Fruit fly (Drosophila melanogaster): ENCODE results near the gene CG31883.
A peak's percentile ranks its signal among the peaks of the same experiment; 100 is the strongest.

CG31883 gene

dm6 chr2L:9539988-9540573 is 11.8 kb downstream of the CG31883 start, which contains the start of gene CG17855:
Gene CG17855, plus strand, starts transcription at chr2L:9540523.
- no peak for TF ChIP-seq Dfd (GFP tag; optimal IDR thresholded peaks at IDR 0.05)
- peak; percentile 36 for TF ChIP-seq fru (GFP tag; optimal IDR thresholded peaks at IDR 0.05)

dm6 chr2L:9542578-9542977 is 14.3 kb downstream of the CG31883 start, which contains the start of gene Cpr30B:
Gene Cpr30B, plus strand, starts transcription at chr2L:9542878.
- TF ChIP-seq Jra (GFP tag; optimal IDR thresholded peaks at IDR 0.05): no peak
- no peak for TF ChIP-seq OdsH (GFP tag; optimal IDR thresholded peaks at IDR 0.05)
- no peak for TF ChIP-seq GATAd (GFP tag; optimal IDR thresholded peaks at IDR 0.05)
- no peak for TF ChIP-seq ey (GFP tag; optimal IDR thresholded peaks at IDR 0.05)
- TF ChIP-seq sage (GFP tag; optimal IDR thresholded peaks at IDR 0.05): no peak
- no peak for TF ChIP-seq pan (optimal IDR thresholded peaks at IDR 0.05)
- TF ChIP-seq CrebA (GFP tag; optimal IDR thresholded peaks at IDR 0.05; ENCODE audit: borderline replicate concordance): no peak
- no peak for TF ChIP-seq jim (GFP tag; optimal IDR thresholded peaks at IDR 0.05)
- no peak for TF ChIP-seq Hr83 (GFP tag; optimal IDR thresholded peaks at IDR 0.05; ENCODE audit: poor library complexity, severe bottlenecking)
- no peak for TF ChIP-seq br (GFP tag; optimal IDR thresholded peaks at IDR 0.05)
- no peak for TF ChIP-seq sv (GFP tag; optimal IDR thresholded peaks at IDR 0.05)
- TF ChIP-seq dsf (GFP tag; optimal IDR thresholded peaks at IDR 0.05; ENCODE audit: borderline replicate concordance): no peak
- no peak for TF ChIP-seq dmrt93B (GFP tag; optimal IDR thresholded peaks at IDR 0.05)
- no peak for TF ChIP-seq usp (GFP tag; optimal IDR thresholded peaks at IDR 0.05)

- TF ChIP-seq OdsH (GFP tag; optimal IDR thresholded peaks at IDR 0.05): no peak
- no peak for TF ChIP-seq fru (GFP tag; optimal IDR thresholded peaks at IDR 0.05)
- TF ChIP-seq Abd-B (GFP tag; optimal IDR thresholded peaks at IDR 0.05): no peak
- TF ChIP-seq psq (GFP tag; optimal IDR thresholded peaks at IDR 0.05): no peak
- no peak for TF ChIP-seq Dfd (GFP tag; optimal IDR thresholded peaks at IDR 0.05)
- no peak for TF ChIP-seq brk (GFP tag; optimal IDR thresholded peaks at IDR 0.05)
- no peak for TF ChIP-seq Myc (optimal IDR thresholded peaks at IDR 0.05)
- TF ChIP-seq sage (GFP tag; optimal IDR thresholded peaks at IDR 0.05): no peak
- TF ChIP-seq woc (GFP tag; optimal IDR thresholded peaks at IDR 0.05): no peak
- no peak for TF ChIP-seq lola (GFP tag; optimal IDR thresholded peaks at IDR 0.05)
- no peak for TF ChIP-seq HLH106 (tag; optimal IDR thresholded peaks at IDR 0.05)
- no peak for TF ChIP-seq tai (GFP tag; optimal IDR thresholded peaks at IDR 0.05)
- no peak for TF ChIP-seq Mio (GFP tag; optimal IDR thresholded peaks at IDR 0.05)
- TF ChIP-seq Rel (GFP tag; optimal IDR thresholded peaks at IDR 0.05): no peak
- no peak for TF ChIP-seq Rel (tag; optimal IDR thresholded peaks at IDR 0.05)
- TF ChIP-seq CG32264 (GFP tag; optimal IDR thresholded peaks at IDR 0.05): no peak
- no peak for TF ChIP-seq Hr83 (GFP tag; optimal IDR thresholded peaks at IDR 0.05; ENCODE audit: poor library complexity, severe bottlenecking)
- no peak for TF ChIP-seq ey (GFP tag; optimal IDR thresholded peaks at IDR 0.05)
- TF ChIP-seq Hr78 (GFP tag; optimal IDR thresholded peaks at IDR 0.05): no peak
- no peak for TF ChIP-seq CG9705 (GFP tag; optimal IDR thresholded peaks at IDR 0.05)
Observed at dm6 chr2L:9543871-9544270, 15.6 kb downstream of the CG31883 start, which contains the start of gene CG13113. Gene CG13113, plus strand, starts transcription at chr2L:9544171.

- TF ChIP-seq woc (GFP tag; optimal IDR thresholded peaks at IDR 0.05) (no peak), h (GFP tag; optimal IDR thresholded peaks at IDR 0.05) (no peak), Sp1 (GFP tag; optimal IDR thresholded peaks at IDR 0.05) (no peak), Dfd (GFP tag; optimal IDR thresholded peaks at IDR 0.05) (no peak), CG9705 (GFP tag; optimal IDR thresholded peaks at IDR 0.05) (no peak), sv (GFP tag; optimal IDR thresholded peaks at IDR 0.05) (no peak)
Observed at dm6 chr2L:9545511-9545910, 17.2 kb downstream of the CG31883 start, which contains the start of gene CG13114. Gene CG13114, plus strand, starts transcription at chr2L:9545811.

- no peak for TF ChIP-seq HLH106 (tag; optimal IDR thresholded peaks at IDR 0.05)
- TF ChIP-seq br (GFP tag; optimal IDR thresholded peaks at IDR 0.05): no peak
- TF ChIP-seq OdsH (GFP tag; optimal IDR thresholded peaks at IDR 0.05): no peak
- TF ChIP-seq Hr83 (GFP tag; optimal IDR thresholded peaks at IDR 0.05; ENCODE audit: poor library complexity, severe bottlenecking): no peak
- TF ChIP-seq CG9705 (GFP tag; optimal IDR thresholded peaks at IDR 0.05): no peak
- no peak for TF ChIP-seq Myc (optimal IDR thresholded peaks at IDR 0.05)
- TF ChIP-seq ey (GFP tag; optimal IDR thresholded peaks at IDR 0.05): no peak
- TF ChIP-seq sage (GFP tag; optimal IDR thresholded peaks at IDR 0.05): no peak
- TF ChIP-seq dsf (GFP tag; optimal IDR thresholded peaks at IDR 0.05; ENCODE audit: borderline replicate concordance): no peak
- TF ChIP-seq brk (GFP tag; optimal IDR thresholded peaks at IDR 0.05): no peak
- TF ChIP-seq rgr (GFP tag; optimal IDR thresholded peaks at IDR 0.05): no peak
- TF ChIP-seq Sp1 (GFP tag; optimal IDR thresholded peaks at IDR 0.05): no peak
- no peak for TF ChIP-seq h (GFP tag; optimal IDR thresholded peaks at IDR 0.05)
- TF ChIP-seq GATAd (GFP tag; optimal IDR thresholded peaks at IDR 0.05): no peak
- no peak for TF ChIP-seq psq (GFP tag; optimal IDR thresholded peaks at IDR 0.05)
- TF ChIP-seq dl (GFP tag; optimal IDR thresholded peaks at IDR 0.05; ENCODE audit: insufficient read depth in 1 of 2, partially characterized antibody in 2 of 2): no peak
- no peak for TF ChIP-seq usp (GFP tag; optimal IDR thresholded peaks at IDR 0.05)
- TF ChIP-seq Vsx2 (GFP tag; optimal IDR thresholded peaks at IDR 0.05; ENCODE audit: partially characterized antibody): no peak
Observed at dm6 chr2L:9550880-9551279, 22.6 kb downstream of the CG31883 start.

Data from whole organism, wandering third instar larva.